Worm (Caenorhabditis elegans) whole organism, late embryonic: ENCODE measurements around the gene B0432.11.
A peak's percentile ranks its signal among the peaks of the same experiment; 100 is the strongest.

Experiments
- C08G9.2 ChIP-seq: sonication (generic microtip); optimal IDR thresholded peaks from 2 replicates; lab custom pipeline; 2016; ENCODE audit warnings: mild to moderate bottlenecking, missing genetic modification characterization, moderate library complexity, missing compliant biosample characterization
- C38D4.7 ChIP-seq: fragments of 200-800 bp; sonication (Bioruptor generic); optimal IDR thresholded peaks from 2 replicates; lab custom pipeline; 2018; ENCODE audit warnings: mild to moderate bottlenecking, missing genetic modification characterization, moderate library complexity, missing compliant biosample characterization
- K02D7.2 ChIP-seq: sonication (generic microtip); optimal IDR thresholded peaks from 2 replicates; lab custom pipeline; 2017; ENCODE audit warnings: mild to moderate bottlenecking, missing genetic modification characterization, missing compliant biosample characterization
- Y22D7AL.16 ChIP-seq: sonication (generic microtip); optimal IDR thresholded peaks from 2 replicates; lab custom pipeline; 2016; ENCODE audit warnings: missing genetic modification characterization, missing compliant biosample characterization
- ama-1 ChIP-seq: fragments of 150-350 bp; optimal IDR thresholded peaks from 2 replicates; lab custom pipeline; 2014
- ceh-18 ChIP-seq: sonication (generic microtip); optimal IDR thresholded peaks from 2 replicates; lab custom pipeline; 2016; ENCODE audit warnings: missing genetic modification characterization, missing compliant biosample characterization
- ceh-31 ChIP-seq: sonication (generic microtip); optimal IDR thresholded peaks from 2 replicates; lab custom pipeline; 2016; ENCODE audit warnings: missing genetic modification characterization, missing compliant biosample characterization
- ceh-34 ChIP-seq: sonication (generic microtip); optimal IDR thresholded peaks from 2 replicates; lab custom pipeline; 2016; ENCODE audit warnings: mild to moderate bottlenecking, missing genetic modification characterization, missing compliant biosample characterization
- ceh-45 ChIP-seq: fragments of 200-800 bp; sonication (Bioruptor generic); IDR thresholded peaks from 2 replicates; pipeline ENCODE4 v1.3.6; 2022; ENCODE audit warnings: missing genetic modification reagents, missing genetic modification characterization, missing compliant biosample characterization
- ceh-9 ChIP-seq: sonication (generic microtip); optimal IDR thresholded peaks from 2 replicates; lab custom pipeline; 2016; ENCODE audit warnings: mild to moderate bottlenecking, missing genetic modification characterization, inconsistent platforms, missing compliant biosample characterization
- ets-4 ChIP-seq: sonication (generic microtip); optimal IDR thresholded peaks from 2 replicates; lab custom pipeline; 2016; ENCODE audit warnings: missing genetic modification characterization, missing compliant biosample characterization
- fkh-6 ChIP-seq: sonication (generic microtip); optimal IDR thresholded peaks from 2 replicates; lab custom pipeline; 2016; ENCODE audit warnings: missing genetic modification characterization, missing compliant biosample characterization
- hlh-15 ChIP-seq: sonication (generic microtip); optimal IDR thresholded peaks from 2 replicates; lab custom pipeline; 2016; ENCODE audit warnings: missing genetic modification characterization, missing compliant biosample characterization
- hlh-30 ChIP-seq: sonication (generic microtip); optimal IDR thresholded peaks from 2 replicates; lab custom pipeline; 2017; ENCODE audit warnings: antibody characterized with exemption, missing genetic modification characterization, missing compliant biosample characterization; ENCODE audit not compliant: insufficient read depth
- hlh-8 ChIP-seq: sonication (generic microtip); optimal IDR thresholded peaks from 2 replicates; lab custom pipeline; 2016; ENCODE audit warnings: missing genotype, missing genetic modification characterization, missing compliant biosample characterization
- lim-6 ChIP-seq: sonication (generic microtip); optimal IDR thresholded peaks from 2 replicates; lab custom pipeline; 2016; ENCODE audit warnings: missing genetic modification characterization, missing compliant biosample characterization
- lin-11 ChIP-seq: fragments of 200-800 bp; sonication (Bioruptor generic); optimal IDR thresholded peaks from 2 replicates; lab custom pipeline; 2018; ENCODE audit warnings: mild to moderate bottlenecking, missing genetic modification characterization, missing compliant biosample characterization
- nfya-1 ChIP-seq: sonication (generic microtip); optimal IDR thresholded peaks from 2 replicates; lab custom pipeline; 2017; ENCODE audit warnings: missing genetic modification characterization, mild to moderate bottlenecking, missing compliant biosample characterization, antibody characterized with exemption, moderate library complexity
- nhr-11 ChIP-seq: fragments of 150-350 bp; optimal IDR thresholded peaks from 2 replicates; lab custom pipeline; 2014; ENCODE audit warnings: missing biosample characterization, missing genetic modification characterization
- nhr-232 ChIP-seq: sonication (generic microtip); optimal IDR thresholded peaks from 2 replicates; lab custom pipeline; 2016; ENCODE audit warnings: missing genetic modification characterization, missing compliant biosample characterization
- odd-2 ChIP-seq: sonication (generic microtip); optimal IDR thresholded peaks from 2 replicates; lab custom pipeline; 2017; ENCODE audit warnings: antibody characterized with exemption, mild to moderate bottlenecking, missing genetic modification characterization, missing compliant biosample characterization
- pag-3 ChIP-seq: sonication (generic microtip); optimal IDR thresholded peaks from 2 replicates; lab custom pipeline; 2016; ENCODE audit warnings: missing compliant biosample characterization, missing genetic modification characterization, borderline replicate concordance
- pax-1 ChIP-seq: fragments of 150-350 bp; optimal IDR thresholded peaks from 2 replicates; lab custom pipeline; 2014; ENCODE audit warnings: missing biosample characterization, missing genetic modification characterization
- pqm-1 ChIP-seq: sonication (generic microtip); optimal IDR thresholded peaks from 2 replicates; lab custom pipeline; 2016; ENCODE audit warnings: missing genetic modification characterization, missing compliant biosample characterization
- ref-2 ChIP-seq: sonication (generic microtip); optimal IDR thresholded peaks from 2 replicates; lab custom pipeline; 2016; ENCODE audit warnings: missing genetic modification characterization, missing compliant biosample characterization
- rnt-1 ChIP-seq: sonication (generic microtip); optimal IDR thresholded peaks from 2 replicates; lab custom pipeline; 2016; ENCODE audit warnings: missing genetic modification characterization, missing compliant biosample characterization
- sox-2 ChIP-seq: fragments of 200-800 bp; sonication (Bioruptor generic); IDR thresholded peaks from 2 replicates; pipeline ENCODE4 v1.3.6; 2022; ENCODE audit warnings: missing genetic modification reagents, missing genetic modification characterization, missing compliant biosample characterization
- sox-4 ChIP-seq: sonication (generic microtip); optimal IDR thresholded peaks from 2 replicates; lab custom pipeline; 2017; ENCODE audit warnings: mild to moderate bottlenecking, missing genetic modification characterization, inconsistent platforms, missing compliant biosample characterization
- syd-9 ChIP-seq: sonication (generic microtip); optimal IDR thresholded peaks from 2 replicates; lab custom pipeline; 2016; ENCODE audit warnings: mild to moderate bottlenecking, missing genetic modification characterization, moderate library complexity, missing compliant biosample characterization
- ttx-3 ChIP-seq: sonication (generic microtip); optimal IDR thresholded peaks from 2 replicates; lab custom pipeline; 2016; ENCODE audit warnings: missing genetic modification reagents, missing genetic modification characterization, missing compliant biosample characterization
- unc-3 ChIP-seq, 2 experiments: fragments of 200-800 bp in 1 of 2; sonication (Bioruptor generic) in 1 of 2; sonication (generic microtip) in 1 of 2; conservative IDR thresholded peaks in 1 of 2; optimal IDR thresholded peaks in 1 of 2; 2 replicates each; pipeline versions ENCODE4 v1.3.6 to Lab custom; 2016 to 2022; ENCODE audit warnings: missing compliant biosample characterization in 2 of 2, missing genetic modification characterization in 2 of 2, missing genetic modification reagents in 1 of 2
- unc-42 ChIP-seq: sonication (generic microtip); optimal IDR thresholded peaks from 2 replicates; lab custom pipeline; 2016; ENCODE audit warnings: missing genotype, missing genetic modification characterization, missing compliant biosample characterization
- unc-55 ChIP-seq: sonication (generic microtip); optimal IDR thresholded peaks from 2 replicates; lab custom pipeline; 2017; ENCODE audit warnings: missing biosample characterization, missing genetic modification reagents, missing genetic modification characterization
- ztf-16 ChIP-seq: sonication (generic microtip); optimal IDR thresholded peaks from 2 replicates; lab custom pipeline; 2017; ENCODE audit warnings: missing genetic modification characterization, missing compliant biosample characterization

B0432.11 gene

ce11 chrII:323048-323776, 28.7 kb upstream of the B0432.11 start, which contains the start of gene K01A2.10 (continued):
- TF ChIP-seq ceh-18 (no peak), nfya-1 (tag; lab: Kevin White, UChicago) (peak; percentile 56), unc-42 (tag; lab: Kevin White, UChicago) (peak; percentile 54), pax-1 (no peak), ama-1 (lab: Kevin White, UChicago) (no peak), fkh-6 (tag; lab: Kevin White, UChicago) (no peak), ztf-16 (tag; lab: Kevin White, UChicago) (no peak), ets-4 (tag; lab: Kevin White, UChicago) (no peak), pag-3 (tag; lab: Kevin White, UChicago) (no peak), lin-11 (tag; lab: Kevin White, UChicago) (no peak), hlh-30 (peak; percentile 63), sox-2 (no peak), ceh-45 (GFP tag; lab: Robert Waterston, UW) (no peak), Y22D7AL.16 (tag; lab: Kevin White, UChicago) (no peak), hlh-15 (tag; lab: Kevin White, UChicago) (no peak), C08G9.2 (tag; lab: Kevin White, UChicago) (no peak), syd-9 (tag; lab: Kevin White, UChicago) (no peak), C38D4.7 (GFP tag; lab: Kevin White, UChicago) (no peak), unc-55 (no peak), hlh-8 (no peak), odd-2 (tag; lab: Kevin White, UChicago) (no peak), lim-6 (no peak), unc-3 (GFP tag; conservative IDR thresholded peaks at IDR 0.05; lab: Robert Waterston, UW) (no peak), unc-3 (tag; optimal IDR thresholded peaks at IDR 0.05; lab: Kevin White, UChicago) (no peak), nhr-232 (tag; lab: Kevin White, UChicago) (no peak)

DNA sequence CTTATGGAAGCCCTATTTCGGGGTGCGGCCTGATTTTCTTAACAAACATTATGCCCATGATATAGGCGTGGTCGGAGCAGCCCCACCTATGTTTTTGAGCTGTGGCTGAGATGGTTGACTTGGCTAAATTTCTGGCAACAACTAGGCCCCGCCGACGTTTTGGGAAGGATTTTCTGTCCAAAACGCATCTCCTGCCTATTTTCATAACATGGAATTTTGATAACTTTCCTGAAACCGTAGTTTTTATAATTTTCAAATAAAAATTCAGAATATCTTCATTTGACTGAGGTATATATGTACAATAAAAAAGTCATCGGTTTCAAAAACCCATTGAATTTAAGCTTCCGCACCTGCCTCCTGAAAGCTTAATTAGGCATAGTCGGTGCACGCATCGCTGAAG, 26.7 kb upstream of the B0432.11 start:
- TF ChIP-seq ref-2 (tag; lab: Kevin White, UChicago) (no peak), pqm-1 (tag; lab: Kevin White, UChicago) (no peak), ama-1 (lab: Kevin White, UChicago) (no peak), ceh-9 (no peak), sox-4 (tag; lab: Kevin White, UChicago) (no peak), K02D7.2 (no peak)

ce11 chrII:320783-321182, 26.3 kb upstream of the B0432.11 start:
- TF ChIP-seq lin-11 (tag; lab: Kevin White, UChicago) (no peak), ceh-31 (tag; lab: Kevin White, UChicago) (no peak), rnt-1 (tag; lab: Kevin White, UChicago) (no peak), ttx-3 (no peak), ceh-34 (tag; lab: Kevin White, UChicago) (no peak), nhr-11 (tag; lab: Kevin White, UChicago) (no peak)

DNA sequence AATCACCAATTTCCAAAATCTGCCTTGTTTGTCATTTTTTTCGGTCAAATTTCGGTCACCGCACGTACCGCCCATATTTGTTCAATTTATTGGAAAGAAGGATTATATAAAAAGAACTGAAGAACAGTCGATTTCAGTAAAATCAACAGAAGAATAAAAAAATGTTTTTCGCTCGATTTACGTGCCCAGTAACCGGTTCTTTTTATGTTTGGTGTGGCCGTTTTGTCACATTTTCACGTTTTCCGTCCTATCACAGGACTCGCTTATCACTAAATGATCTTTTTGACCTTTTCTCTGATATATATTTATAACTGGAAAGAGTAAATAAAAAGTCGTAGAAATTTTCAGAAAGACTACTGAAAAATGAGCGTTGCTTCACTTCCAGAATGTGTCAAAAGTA, 25.0 kb upstream of the B0432.11 start, which contains the start of gene far-7:
Gene far-7, plus strand, starts transcription at position 331 of the 400 bp plus-strand sequence.
- TF ChIP-seq ceh-34 (tag; lab: Kevin White, UChicago): no peak
- no peak for TF ChIP-seq pax-1
- no peak for TF ChIP-seq C08G9.2 (tag; lab: Kevin White, UChicago)
- TF ChIP-seq sox-2: no peak
- TF ChIP-seq K02D7.2: no peak
- TF ChIP-seq, all 69 proteins: peak for 0
